Worm (Caenorhabditis elegans) whole organism, L1 larva: ENCODE data around the gene K09H11.4.

Source experiments
- elt-3 ChIP-seq, 6 experiments: fragments of 150-350 bp in 1 of 6; sonication (generic microtip); optimal IDR thresholded peaks; 2 replicates each; lab custom pipeline; 2017 to 2018; ENCODE audit warnings: missing biosample characterization in 6 of 6, missing genetic modification characterization in 6 of 6, inconsistent platforms in 1 of 6
- lin-39 ChIP-seq: fragments of 150-350 bp; optimal IDR thresholded peaks from 2 replicates; lab custom pipeline; 2014; ENCODE audit warnings: missing biosample characterization, missing genetic modification reagents, missing genetic modification characterization
- nhr-12 ChIP-seq: sonication (generic microtip); optimal IDR thresholded peaks from 2 replicates; lab custom pipeline; 2017; ENCODE audit warnings: missing biosample characterization, missing genetic modification characterization
- unc-62 ChIP-seq: fragments of 150-350 bp; optimal IDR thresholded peaks from 2 replicates; lab custom pipeline; 2014; ENCODE audit warnings: missing biosample characterization, missing genetic modification reagents, missing genetic modification characterization
- zag-1 ChIP-seq: fragments of 150-350 bp; optimal IDR thresholded peaks from 2 replicates; lab custom pipeline; 2014; ENCODE audit warnings: missing biosample characterization, missing genetic modification characterization
- ztf-11 ChIP-seq, 2 experiments: sonication (generic microtip); optimal IDR thresholded peaks; 2 replicates each; lab custom pipeline; 2016 to 2017; ENCODE audit warnings: missing genetic modification characterization in 2 of 2, missing biosample characterization in 1 of 2, missing compliant biosample characterization in 1 of 2

DNA sequence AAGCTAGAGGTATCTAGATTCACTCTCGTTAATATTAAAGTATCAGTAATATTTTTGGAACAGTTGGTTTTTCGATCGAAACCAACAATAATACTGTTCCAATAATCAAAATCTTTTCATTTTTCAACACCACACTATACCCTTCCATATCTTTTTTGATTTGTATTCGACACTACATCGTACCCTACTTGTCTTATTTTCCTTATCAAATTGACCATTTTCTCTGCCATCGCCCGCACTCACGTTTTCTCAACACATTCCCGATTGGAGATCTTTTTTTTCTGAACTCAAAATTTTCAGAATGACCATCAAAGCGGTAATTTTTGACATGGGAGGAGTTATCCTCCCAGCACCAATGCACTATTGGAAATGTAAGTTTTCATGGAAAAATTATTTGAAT, 21.2 kb upstream of the K09H11.4 start, which contains the start of gene acds-10:
- TF ChIP-seq zag-1 (tag; lab: Kevin White, UChicago) (no peak), elt-3 (tag; optimal IDR thresholded peaks at IDR 0.05; lab: Kevin White, UChicago) (no peak), ztf-11 (tag; optimal IDR thresholded peaks at IDR 0.05; lab: Kevin White, UChicago) (no peak), nhr-12 (tag; lab: Kevin White, UChicago) (no peak), unc-62 (no peak), lin-39 (tag; lab: Kevin White, UChicago) (no peak)
